Fruit fly (Drosophila melanogaster) whole organism, embryonic: ENCODE results near the gene amos.
A peak's percentile ranks its signal among the peaks of the same experiment; 100 is the strongest.

ENCODE experiments used
- Ada2b ChIP-seq: fragments of 200-800 bp; sonication (Bioruptor generic); IDR thresholded peaks from 2 replicates; pipeline ENCODE4 v1.3.6; 2022; ENCODE audit warnings: missing biosample characterization, missing genetic modification characterization
- B-H1 ChIP-seq: fragments of 200-800 bp; sonication (Bioruptor generic); IDR thresholded peaks from 3 replicates; pipeline ENCODE4 v1.3.6; 2022; ENCODE audit warnings: missing biosample characterization, missing genetic modification characterization
- CG1024 ChIP-seq: fragments of 200-800 bp; sonication (Bioruptor generic); IDR thresholded peaks from 2 replicates; pipeline ENCODE4 v1.3.6; 2022; ENCODE audit warnings: missing biosample characterization, missing genetic modification characterization
- CG10543 ChIP-seq: fragments of 200-800 bp; sonication (Bioruptor generic); optimal IDR thresholded peaks from 3 replicates; lab custom pipeline; 2017; ENCODE audit warnings: missing biosample characterization, mild to moderate bottlenecking, missing genetic modification characterization, moderate library complexity
- CG11398 ChIP-seq: fragments of 200-800 bp; sonication (Bioruptor generic); optimal IDR thresholded peaks from 2 replicates; lab custom pipeline; 2016; ENCODE audit warnings: missing biosample characterization, missing genetic modification characterization
- CG13123 ChIP-seq: fragments of 200-800 bp; sonication (Bioruptor generic); optimal IDR thresholded peaks from 2 replicates; lab custom pipeline; 2016; ENCODE audit warnings: missing biosample characterization, missing genetic modification characterization
- CG1603 ChIP-seq: fragments of 200-800 bp; sonication (Bioruptor generic); optimal IDR thresholded peaks from 2 replicates; lab custom pipeline; 2019; ENCODE audit warnings: missing biosample characterization, mild to moderate bottlenecking, missing genetic modification characterization, moderate library complexity
- CG17829 ChIP-seq: fragments of 200-800 bp; optimal IDR thresholded peaks from 2 replicates; lab custom pipeline; 2019; ENCODE audit warnings: missing biosample characterization, mild to moderate bottlenecking, missing genetic modification characterization, moderate library complexity
- CG30403 ChIP-seq: fragments of 200-800 bp; sonication (Bioruptor generic); optimal IDR thresholded peaks from 3 replicates; lab custom pipeline; 2016; ENCODE audit warnings: missing biosample characterization, missing genetic modification characterization
- CG30431 ChIP-seq: fragments of 200-800 bp; sonication (Bioruptor generic); optimal IDR thresholded peaks from 2 replicates; lab custom pipeline; 2017; ENCODE audit warnings: missing biosample characterization, missing genetic modification characterization
- CG31388 ChIP-seq: fragments of 200-800 bp; sonication (Bioruptor generic); optimal IDR thresholded peaks from 2 replicates; lab custom pipeline; 2016; ENCODE audit warnings: missing biosample characterization, missing genetic modification characterization
- CG34422 ChIP-seq: fragments of 200-800 bp; sonication (Bioruptor generic); IDR thresholded peaks from 3 replicates; pipeline ENCODE4 v1.3.6; 2022; ENCODE audit warnings: missing biosample characterization, missing genetic modification characterization
- CG4328 ChIP-seq: fragments of 200-800 bp; sonication (Bioruptor generic); optimal IDR thresholded peaks from 3 replicates; lab custom pipeline; 2017; ENCODE audit warnings: missing biosample characterization, missing genetic modification reagents, missing genetic modification characterization
- CG4730 ChIP-seq: fragments of 200-800 bp; sonication (Bioruptor generic); IDR thresholded peaks from 2 replicates; pipeline ENCODE4 v1.3.6; 2022; ENCODE audit warnings: missing biosample characterization, missing genetic modification characterization
- CG6272 ChIP-seq: fragments of 200-800 bp; sonication (Bioruptor generic); IDR thresholded peaks from 2 replicates; pipeline ENCODE4 v1.3.6; 2022; ENCODE audit warnings: missing biosample characterization, missing genetic modification characterization
- CG7963 ChIP-seq: fragments of 200-800 bp; sonication (Bioruptor generic); IDR thresholded peaks from 3 replicates; pipeline ENCODE4 v1.3.6; 2022; ENCODE audit warnings: missing biosample characterization, missing genetic modification characterization; ENCODE audit not compliant: partially characterized antibody
- CG8765 ChIP-seq: fragments of 200-800 bp; sonication (Bioruptor generic); IDR thresholded peaks from 2 replicates; pipeline ENCODE4 v1.3.6; 2022; ENCODE audit warnings: missing biosample characterization, missing genetic modification characterization
- CG9437 ChIP-seq: fragments of 200-800 bp; sonication (Bioruptor generic); optimal IDR thresholded peaks from 2 replicates; lab custom pipeline; 2018; ENCODE audit warnings: missing biosample characterization, mild to moderate bottlenecking, missing genetic modification characterization
- CHES-1-like ChIP-seq: fragments of 200-800 bp; sonication (Bioruptor generic); optimal IDR thresholded peaks from 2 replicates; lab custom pipeline; 2016; ENCODE audit warnings: missing biosample characterization, missing genetic modification characterization
- Chrac-16 ChIP-seq: fragments of 200-800 bp; sonication (Bioruptor generic); optimal IDR thresholded peaks from 3 replicates; lab custom pipeline; 2016; ENCODE audit warnings: missing biosample characterization, missing genetic modification characterization
- D19B ChIP-seq: fragments of 200-800 bp; sonication (Bioruptor generic); optimal IDR thresholded peaks from 2 replicates; lab custom pipeline; 2017; ENCODE audit warnings: missing biosample characterization, mild to moderate bottlenecking, missing genetic modification characterization
- Dek ChIP-seq: fragments of 200-800 bp; sonication (Bioruptor generic); optimal IDR thresholded peaks from 3 replicates; lab custom pipeline; 2019; ENCODE audit warnings: missing biosample characterization, mild to moderate bottlenecking, missing genetic modification characterization, moderate library complexity
- Doc2 ChIP-seq: fragments of 200-800 bp; sonication (Bioruptor generic); IDR thresholded peaks from 2 replicates; pipeline ENCODE4 v1.3.6; 2022; ENCODE audit warnings: missing biosample characterization, missing genetic modification characterization
- E2f2 ChIP-seq: fragments of 200-800 bp; sonication (Bioruptor generic); IDR thresholded peaks from 2 replicates; pipeline ENCODE4 v1.3.6; 2022; ENCODE audit warnings: missing biosample characterization, missing genetic modification characterization
- HLH54F ChIP-seq: fragments of 200-800 bp; sonication (Bioruptor generic); optimal IDR thresholded peaks from 3 replicates; lab custom pipeline; 2016; ENCODE audit warnings: missing biosample characterization, missing genetic modification characterization
- HLHmδ ChIP-seq: fragments of 200-800 bp; sonication (Bioruptor generic); optimal IDR thresholded peaks from 2 replicates; lab custom pipeline; 2018; ENCODE audit warnings: missing biosample characterization, mild to moderate bottlenecking, missing genetic modification characterization, moderate library complexity
- HmgD ChIP-seq: fragments of 200-800 bp; sonication (Bioruptor generic); optimal IDR thresholded peaks from 3 replicates; lab custom pipeline; 2016; ENCODE audit warnings: missing biosample characterization, missing genetic modification characterization
- Hmr ChIP-seq: fragments of 200-800 bp; sonication (Bioruptor generic); optimal IDR thresholded peaks from 3 replicates; lab custom pipeline; 2017; ENCODE audit warnings: mild to moderate bottlenecking, missing biosample characterization, missing genetic modification reagents, missing genetic modification characterization
- Hr3 ChIP-seq: fragments of 200-800 bp; sonication (Bioruptor generic); optimal IDR thresholded peaks from 3 replicates; lab custom pipeline; 2016; ENCODE audit warnings: missing biosample characterization, missing genetic modification characterization
- Lim3 ChIP-seq: fragments of 200-800 bp; sonication (Bioruptor generic); IDR thresholded peaks from 2 replicates; pipeline ENCODE4 v1.3.6; 2022; ENCODE audit warnings: missing biosample characterization, missing genetic modification characterization
- MESR4 ChIP-seq: fragments of 200-800 bp; sonication (Bioruptor generic); optimal IDR thresholded peaks from 2 replicates; lab custom pipeline; 2018; ENCODE audit warnings: missing biosample characterization, mild to moderate bottlenecking, missing genetic modification characterization, moderate library complexity
- YL-1 ChIP-seq: fragments of 200-800 bp; sonication (Bioruptor generic); optimal IDR thresholded peaks from 3 replicates; lab custom pipeline; 2017; ENCODE audit warnings: missing biosample characterization, mild to moderate bottlenecking, missing genetic modification characterization
- ato ChIP-seq: fragments of 200-800 bp; sonication (Bioruptor generic); IDR thresholded peaks from 2 replicates; pipeline ENCODE4 v1.3.6; 2022; ENCODE audit warnings: missing biosample characterization, missing genetic modification characterization; ENCODE audit not compliant: partially characterized antibody
- bsh ChIP-seq, 2 experiments: fragments of 200-800 bp; sonication (Bioruptor generic); optimal IDR thresholded peaks; 2 replicates each; lab custom pipeline; 2017 to 2018; ENCODE audit warnings: mild to moderate bottlenecking in 2 of 2, missing biosample characterization in 2 of 2, missing genetic modification characterization in 2 of 2, moderate library complexity in 1 of 2
- crol ChIP-seq: fragments of 200-800 bp; sonication (Bioruptor generic); IDR thresholded peaks from 2 replicates; pipeline ENCODE4 v1.3.6; 2022; ENCODE audit warnings: missing biosample characterization, missing genetic modification characterization
- dmrt99B ChIP-seq: fragments of 200-800 bp; sonication (Bioruptor generic); optimal IDR thresholded peaks from 2 replicates; lab custom pipeline; 2018; ENCODE audit warnings: missing biosample characterization, mild to moderate bottlenecking, missing genetic modification characterization, moderate library complexity
- dysf ChIP-seq: fragments of 200-800 bp; sonication (Bioruptor generic); IDR thresholded peaks from 3 replicates; pipeline ENCODE4 v1.3.6; 2022; ENCODE audit warnings: missing biosample characterization, missing genetic modification characterization
- esg ChIP-seq: fragments of 200-800 bp; sonication (Bioruptor generic); conservative IDR thresholded peaks from 2 replicates; pipeline ENCODE4 v1.3.6; 2022; ENCODE audit warnings: missing biosample characterization, missing genetic modification characterization
- eyg ChIP-seq: fragments of 200-800 bp; sonication (Bioruptor generic); optimal IDR thresholded peaks from 3 replicates; lab custom pipeline; 2016; ENCODE audit warnings: missing biosample characterization, missing genetic modification characterization
- grau ChIP-seq: fragments of 200-800 bp; optimal IDR thresholded peaks from 3 replicates; lab custom pipeline; 2019; ENCODE audit warnings: missing biosample characterization, mild to moderate bottlenecking, missing genetic modification characterization, moderate library complexity
- gsb ChIP-seq: fragments of 200-800 bp; sonication (Bioruptor generic); IDR thresholded peaks from 2 replicates; pipeline ENCODE4 v1.3.6; 2022; ENCODE audit warnings: missing biosample characterization, missing genetic modification characterization
- lbe ChIP-seq: fragments of 200-800 bp; sonication (Bioruptor generic); optimal IDR thresholded peaks from 2 replicates; lab custom pipeline; 2016; ENCODE audit warnings: missing biosample characterization, mild to moderate bottlenecking, missing genetic modification characterization
- otp ChIP-seq: fragments of 200-800 bp; sonication (Bioruptor generic); IDR thresholded peaks from 3 replicates; pipeline ENCODE4, ENCODE4 v1.3.6; 2022; ENCODE audit warnings: missing biosample characterization, missing genetic modification characterization
- run ChIP-seq: fragments of 200-800 bp; sonication (Bioruptor generic); optimal IDR thresholded peaks from 3 replicates; lab custom pipeline; 2018; ENCODE audit warnings: missing biosample characterization, mild to moderate bottlenecking, missing genetic modification characterization
- scrt ChIP-seq: fragments of 200-800 bp; sonication (Bioruptor generic); optimal IDR thresholded peaks from 2 replicates; lab custom pipeline; 2018; ENCODE audit warnings: missing biosample characterization, mild to moderate bottlenecking, missing genetic modification characterization, moderate library complexity
- shn ChIP-seq: fragments of 200-800 bp; sonication (Bioruptor generic); optimal IDR thresholded peaks from 3 replicates; lab custom pipeline; 2016; ENCODE audit warnings: missing biosample characterization, missing genetic modification characterization
- so ChIP-seq: fragments of 200-800 bp; sonication (Bioruptor generic); IDR thresholded peaks from 3 replicates; pipeline ENCODE4 v1.3.6; 2022; ENCODE audit warnings: missing biosample characterization, missing genetic modification characterization
- sr ChIP-seq: fragments of 200-800 bp; sonication (Bioruptor generic); IDR thresholded peaks from 3 replicates; pipeline ENCODE4 v1.3.6; 2022; ENCODE audit warnings: missing biosample characterization, missing genetic modification characterization
- unc-4 ChIP-seq: fragments of 200-800 bp; sonication (Bioruptor generic); IDR thresholded peaks from 2 replicates; pipeline ENCODE4 v1.3.6; 2022; ENCODE audit warnings: missing biosample characterization, missing genetic modification characterization; ENCODE audit not compliant: partially characterized antibody
- zfh1 ChIP-seq: fragments of 200-800 bp; sonication (Bioruptor generic); IDR thresholded peaks from 3 replicates; pipeline ENCODE4 v1.3.6; 2022; ENCODE audit warnings: missing biosample characterization, missing genetic modification characterization
- zfh2 ChIP-seq: fragments of 200-800 bp; sonication (Bioruptor generic); optimal IDR thresholded peaks from 2 replicates; lab custom pipeline; 2016; ENCODE audit warnings: missing biosample characterization, missing genetic modification characterization

amos gene

dm6 chr2L:18557965-18558537, 38.7 kb downstream of the amos start (continued):
- TF ChIP-seq dysf (GFP tag; lab: Robert Waterston, UW): peak; percentile 90; the same call in 2 of the 3 replicates
- TF ChIP-seq Hmr: peak; percentile 86
- TF ChIP-seq zfh2 (GFP tag; lab: Kevin White, UChicago): peak; percentile 29
- TF ChIP-seq eyg (GFP tag; lab: Kevin White, UChicago): no peak
- peak; percentile 64 for TF ChIP-seq scrt (GFP tag; lab: Kevin White, UChicago)
- TF ChIP-seq Doc2 (GFP tag; lab: Robert Waterston, UW): no peak
- TF ChIP-seq crol (GFP tag; lab: Robert Waterston, UW): peak; percentile 71
- TF ChIP-seq zfh1 (GFP tag; lab: Robert Waterston, UW): peak; percentile 65; the same call in 1 of the 3 replicates
- no peak for TF ChIP-seq CG8765
- no peak for TF ChIP-seq run (tag; lab: Kevin White, UChicago)
- TF ChIP-seq B-H1: peak; percentile 64; the same call in 2 of the 3 replicates
- peak; percentile 90 for TF ChIP-seq so
- TF ChIP-seq dmrt99B: peak; percentile 83
- 0 out of 3 replicates have a peak, but pooled peaks have one; percentile 57 for TF ChIP-seq CG34422 (GFP tag; lab: Robert Waterston, UW)
- peak; percentile 38 for TF ChIP-seq CG10543 (GFP tag; lab: Kevin White, UChicago)
- TF ChIP-seq otp (GFP tag; lab: Robert Waterston, UW): peak; percentile 80
- peak; percentile 68 for TF ChIP-seq sr (GFP tag; lab: Robert Waterston, UW)
- no peak for TF ChIP-seq HmgD (GFP tag; lab: Kevin White, UChicago)
- TF ChIP-seq lbe: peak; percentile 36
- peak; percentile 14 for TF ChIP-seq CG1603 (tag; lab: Kevin White, UChicago)
- peak; percentile 84 for TF ChIP-seq grau (tag; lab: Kevin White, UChicago)
- TF ChIP-seq Ada2b (GFP tag; lab: Robert Waterston, UW): peak; percentile 88
- TF ChIP-seq CG4328 (GFP tag; lab: Kevin White, UChicago): no peak
- peak; percentile 73 for TF ChIP-seq CG1024 (GFP tag; lab: Robert Waterston, UW)
- no peak for TF ChIP-seq CG7963
- TF ChIP-seq MESR4: no peak
- TF ChIP-seq Hr3 (GFP tag; lab: Kevin White, UChicago): peak; percentile 77
- peak; percentile 75 for TF ChIP-seq CG30403 (GFP tag; lab: Kevin White, UChicago)
- peak; percentile 69 for TF ChIP-seq E2f2 (GFP tag; lab: Robert Waterston, UW)
- TF ChIP-seq CHES-1-like (GFP tag; lab: Kevin White, UChicago): no peak
- TF ChIP-seq gsb (GFP tag; lab: Robert Waterston, UW): peak; percentile 52; the same call in 1 of the 2 replicates
- TF ChIP-seq HLHmδ (GFP tag; lab: Kevin White, UChicago): no peak
- TF ChIP-seq CG17829: peak; percentile 68
- TF ChIP-seq shn (GFP tag; lab: Kevin White, UChicago): no peak
- TF ChIP-seq YL-1: no peak
- TF ChIP-seq CG30431 (GFP tag; lab: Kevin White, UChicago): peak; percentile 15
- no peak for TF ChIP-seq CG11398 (GFP tag; lab: Kevin White, UChicago)
- peak; percentile 43 for TF ChIP-seq CG31388 (GFP tag; lab: Kevin White, UChicago)
- peak; percentile 66 for TF ChIP-seq CG4730 (GFP tag; lab: Robert Waterston, UW)
- peak; percentile 70 for TF ChIP-seq Dek (tag; lab: Kevin White, UChicago)
- no peak for TF ChIP-seq HLH54F (GFP tag; lab: Kevin White, UChicago)
- TF ChIP-seq Lim3 (GFP tag; lab: Robert Waterston, UW): peak; percentile 81
- peak; percentile 58 for TF ChIP-seq D19B (GFP tag; lab: Kevin White, UChicago)
- no peak for TF ChIP-seq ato (GFP tag; lab: Robert Waterston, UW)
- TF ChIP-seq CG9437: peak; percentile 53
- peak; percentile 13 to 69 for TF ChIP-seq bsh (GFP tag; optimal IDR thresholded peaks at IDR 0.05; lab: Kevin White, UChicago)
- peak; percentile 30 for TF ChIP-seq CG13123 (GFP tag; lab: Kevin White, UChicago)
- no peak; the same call in 1 of the 2 replicates for TF ChIP-seq CG6272 (GFP tag; lab: Robert Waterston, UW)
- TF ChIP-seq esg (GFP tag; lab: Robert Waterston, UW): peak; percentile 85
- peak; percentile 47 for TF ChIP-seq Chrac-16 (GFP tag; lab: Kevin White, UChicago)
- no peak for TF ChIP-seq unc-4 (GFP tag; lab: Robert Waterston, UW)
